Worm (Caenorhabditis elegans): ENCODE results near the gene dkc-1.

Gene dkc-1

DNA sequence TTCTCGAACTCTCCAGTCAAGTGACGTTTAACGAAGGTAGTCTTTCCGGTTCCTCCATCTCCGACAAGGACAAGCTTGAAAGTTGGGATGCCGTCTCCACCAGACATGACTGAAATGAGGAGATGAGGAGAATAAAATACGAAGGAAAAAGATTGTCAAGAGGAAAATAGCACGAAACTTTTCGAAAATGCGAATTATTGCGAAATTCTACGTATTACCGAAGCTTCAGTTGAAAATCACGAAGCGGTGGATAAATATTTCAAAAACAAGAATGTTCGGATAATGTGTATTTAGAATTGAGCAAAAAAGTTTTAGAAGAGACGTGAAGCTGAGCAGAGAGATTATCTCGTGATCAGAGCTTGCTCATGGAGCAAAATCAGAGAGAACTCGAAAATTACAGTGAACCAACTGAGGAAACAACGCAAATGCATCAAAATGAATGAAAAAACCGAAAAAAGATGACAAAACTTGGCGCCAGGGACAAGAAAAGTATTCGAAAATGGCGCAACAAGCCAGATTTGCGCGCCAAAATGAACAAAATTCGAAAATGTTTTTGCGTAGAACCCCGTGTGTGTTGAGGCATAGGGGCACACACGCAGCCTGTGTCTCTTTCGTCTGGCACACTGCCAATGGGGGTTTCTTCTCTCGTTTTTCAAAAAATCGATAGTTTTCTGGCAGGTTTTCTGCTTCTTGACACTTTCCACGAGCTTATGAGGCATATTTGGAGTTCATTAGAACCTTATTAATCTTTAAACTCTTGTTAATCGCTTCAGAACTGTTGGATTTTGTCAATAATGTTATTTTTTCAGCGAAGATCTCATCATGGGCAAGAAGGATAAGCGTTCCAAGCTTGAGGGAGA is at the start of gene dkc-1, which contains the start of gene ran-1 (continued):
- TF ChIP-seq ceh-100 (GFP tag; IDR thresholded peaks at IDR 0.05) (peak; percentile 53), hmg-1.2 (GFP tag; IDR thresholded peaks at IDR 0.05) (peak; percentile 95), snpc-1.1 (tag; optimal IDR thresholded peaks at IDR 0.05; ENCODE audit: insufficient read depth) (peak; percentile 54), lsy-27 (tag; optimal IDR thresholded peaks at IDR 0.05; ENCODE audit: borderline replicate concordance, insufficient read depth) (no peak), efl-1 (GFP tag; optimal IDR thresholded peaks at IDR 0.05) (peak; percentile 98), nhr-90 (tag; optimal IDR thresholded peaks at IDR 0.05) (no peak), egl-44 (GFP tag; IDR thresholded peaks at IDR 0.05) (0 out of 2 replicates have a peak, but pooled peaks have one; percentile 44), F23B12.7 (tag; optimal IDR thresholded peaks at IDR 0.05; ENCODE audit: insufficient read depth) (peak; percentile 58)

DNA sequence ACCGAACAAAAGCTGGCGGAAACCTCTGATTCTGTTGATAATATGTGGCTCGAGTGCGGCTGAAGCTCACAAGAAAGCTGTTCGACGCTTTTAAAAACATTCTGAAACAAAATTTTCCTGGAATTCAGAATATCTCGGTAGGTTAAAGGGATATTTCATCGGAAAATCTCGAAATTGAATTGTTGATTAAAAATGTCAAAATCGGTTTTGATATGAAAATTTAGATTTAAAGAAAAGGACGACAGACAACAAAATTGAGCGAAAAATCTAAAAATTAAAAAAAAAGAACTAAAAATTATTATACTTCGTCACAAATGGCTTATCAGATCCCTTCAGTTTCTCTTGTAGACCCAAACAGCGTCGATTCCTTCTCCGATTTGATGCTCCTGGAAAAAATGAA is 47.8 kb upstream of the dkc-1 start, which contains the start of gene Y39A1A.20:
TSS of gene Y39A1A.20 (minus strand) at position 101 of the 400 bp plus-strand sequence.
- TF ChIP-seq pha-4 (tag; optimal IDR thresholded peaks at IDR 0.05) = no peak
- no peak for TF ChIP-seq him-1 (tag; optimal IDR thresholded peaks at IDR 0.05)
- no peak for TF ChIP-seq ztf-28 (GFP tag; IDR thresholded peaks at IDR 0.05)
- no peak for TF ChIP-seq lag-1 (GFP tag; IDR thresholded peaks at IDR 0.05)
- TF ChIP-seq madf-8 (GFP tag; conservative IDR thresholded peaks at IDR 0.05) = no peak
- no peak for TF ChIP-seq ceh-79 (tag; optimal IDR thresholded peaks at IDR 0.05)
- TF ChIP-seq hsf-1 (GFP tag; IDR thresholded peaks at IDR 0.05) = no peak
- no peak for TF ChIP-seq lsl-1 (GFP tag; optimal IDR thresholded peaks at IDR 0.05)

DNA sequence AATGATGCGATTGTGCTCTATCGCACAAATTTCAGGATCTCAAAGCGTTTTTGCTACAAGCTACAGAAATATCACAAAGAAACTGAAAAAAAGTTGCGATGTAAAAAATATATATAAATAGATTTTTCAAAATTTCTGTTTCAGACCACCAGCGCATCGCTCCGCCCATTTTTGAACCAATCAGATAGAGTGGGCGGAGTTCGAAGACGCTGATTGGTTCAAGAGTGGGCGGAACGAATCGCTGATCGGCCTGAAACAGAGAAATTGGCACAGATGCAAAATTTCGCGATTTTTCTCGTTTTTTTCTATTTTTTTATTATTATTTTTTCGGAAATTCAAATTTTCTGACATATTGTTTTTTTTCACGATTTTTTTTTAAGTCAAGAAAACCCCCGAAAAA is 45.4 kb upstream of the dkc-1 start:
- TF ChIP-seq F10E7.11 (tag; optimal IDR thresholded peaks at IDR 0.05) (no peak), hlh-26 (GFP tag; conservative IDR thresholded peaks at IDR 0.05) (no peak), efl-1 (GFP tag; optimal IDR thresholded peaks at IDR 0.05) (no peak), madf-6 (GFP tag; IDR thresholded peaks at IDR 0.05) (no peak)

DNA sequence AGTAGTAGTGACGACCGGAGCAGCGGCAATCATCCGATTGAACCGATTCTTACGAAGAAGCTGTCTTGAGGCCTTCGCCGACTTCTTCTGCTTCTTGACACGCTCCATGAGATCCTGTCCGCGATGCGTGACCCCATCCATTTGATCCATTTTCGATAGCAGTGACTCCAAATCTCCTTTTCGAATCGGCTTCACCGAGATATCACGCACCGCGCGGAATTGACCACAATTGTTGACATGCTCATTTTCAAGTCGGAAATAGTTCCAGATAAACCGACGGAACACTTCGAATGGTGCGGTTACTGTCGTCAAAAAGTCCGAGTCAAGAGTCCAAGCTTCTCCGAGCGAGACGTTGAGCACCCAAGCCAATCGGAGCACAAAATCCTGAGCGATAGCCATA is 44.4 kb upstream of the dkc-1 start:
- no peak for TF ChIP-seq F49E8.2 (tag; optimal IDR thresholded peaks at IDR 0.05; ENCODE audit: insufficient read depth)
- TF ChIP-seq ceh-27 (GFP tag; optimal IDR thresholded peaks at IDR 0.05) = no peak
- TF ChIP-seq madf-8 (GFP tag; conservative IDR thresholded peaks at IDR 0.05) = no peak
- no peak for TF ChIP-seq Y79H2A.3 (GFP tag; conservative IDR thresholded peaks at IDR 0.05)

- TF ChIP-seq sptf-2 (GFP tag; optimal IDR thresholded peaks at IDR 0.05) (no peak), let-607 (tag; optimal IDR thresholded peaks at IDR 0.05) (no peak), him-1 (tag; optimal IDR thresholded peaks at IDR 0.05) (no peak), Y56A3A.18 (GFP tag; IDR thresholded peaks at IDR 0.05) (no peak), ekl-4 (GFP tag; IDR thresholded peaks at IDR 0.05) (no peak), ztf-6 (GFP tag; IDR thresholded peaks at IDR 0.05) (no peak), snpc-1.3 (tag; optimal IDR thresholded peaks at IDR 0.05; ENCODE audit: insufficient read depth) (no peak), ZK185.1 (tag; optimal IDR thresholded peaks at IDR 0.05; ENCODE audit: poor library complexity, severe bottlenecking) (no peak), attf-3 (GFP tag; conservative IDR thresholded peaks at IDR 0.05) (no peak), rpc-1 (optimal IDR thresholded peaks at IDR 0.05) (no peak), rpc-1 (tag; optimal IDR thresholded peaks at IDR 0.05) (no peak), tbp1 (GFP tag; optimal IDR thresholded peaks at IDR 0.05) (no peak), nhr-27 (tag; optimal IDR thresholded peaks at IDR 0.05) (no peak), Y67H2A.10 (GFP tag; conservative IDR thresholded peaks at IDR 0.05) (no peak), aptf-3 (GFP tag; IDR thresholded peaks at IDR 0.05) (no peak), snpc-1.1 (tag; optimal IDR thresholded peaks at IDR 0.05; ENCODE audit: insufficient read depth) (no peak)
These were observed 43.7 kb upstream of the dkc-1 start for ce11 chrIII:10704499-10704898.
